Worm (Caenorhabditis elegans) whole organism, late embryonic: ENCODE measurements around the gene T24A6.1.

ENCODE experiments used
- F13H6.1 ChIP-seq: sonication (generic microtip); optimal IDR thresholded peaks from 2 replicates; lab custom pipeline; 2016; ENCODE audit warnings: missing genetic modification characterization, missing compliant biosample characterization
- K09A11.1 ChIP-seq: sonication (generic microtip); optimal IDR thresholded peaks from 2 replicates; lab custom pipeline; 2017; ENCODE audit warnings: antibody characterized with exemption, mild to moderate bottlenecking, missing genetic modification characterization, missing compliant biosample characterization; ENCODE audit not compliant: insufficient read depth
- ama-1 ChIP-seq: fragments of 150-350 bp; optimal IDR thresholded peaks from 2 replicates; lab custom pipeline; 2014
- ceh-31 ChIP-seq: sonication (generic microtip); optimal IDR thresholded peaks from 2 replicates; lab custom pipeline; 2016; ENCODE audit warnings: missing genetic modification characterization, missing compliant biosample characterization
- ceh-48 ChIP-seq: sonication (generic microtip); optimal IDR thresholded peaks from 2 replicates; lab custom pipeline; 2016; ENCODE audit warnings: missing genetic modification characterization, inconsistent platforms, missing compliant biosample characterization
- fkh-10 ChIP-seq: fragments of 150-350 bp; optimal IDR thresholded peaks from 2 replicates; lab custom pipeline; 2014; ENCODE audit warnings: missing biosample characterization, missing genetic modification reagents, missing genetic modification characterization
- hlh-15 ChIP-seq: sonication (generic microtip); optimal IDR thresholded peaks from 2 replicates; lab custom pipeline; 2016; ENCODE audit warnings: missing genetic modification characterization, missing compliant biosample characterization
- lin-11 ChIP-seq: fragments of 200-800 bp; sonication (Bioruptor generic); optimal IDR thresholded peaks from 2 replicates; lab custom pipeline; 2018; ENCODE audit warnings: mild to moderate bottlenecking, missing genetic modification characterization, missing compliant biosample characterization
- nfya-1 ChIP-seq: sonication (generic microtip); optimal IDR thresholded peaks from 2 replicates; lab custom pipeline; 2017; ENCODE audit warnings: missing genetic modification characterization, mild to moderate bottlenecking, missing compliant biosample characterization, antibody characterized with exemption, moderate library complexity
- nhr-11 ChIP-seq: fragments of 150-350 bp; optimal IDR thresholded peaks from 2 replicates; lab custom pipeline; 2014; ENCODE audit warnings: missing biosample characterization, missing genetic modification characterization
- nhr-232 ChIP-seq: sonication (generic microtip); optimal IDR thresholded peaks from 2 replicates; lab custom pipeline; 2016; ENCODE audit warnings: missing genetic modification characterization, missing compliant biosample characterization
- pax-1 ChIP-seq: fragments of 150-350 bp; optimal IDR thresholded peaks from 2 replicates; lab custom pipeline; 2014; ENCODE audit warnings: missing biosample characterization, missing genetic modification characterization
- ztf-16 ChIP-seq: sonication (generic microtip); optimal IDR thresholded peaks from 2 replicates; lab custom pipeline; 2017; ENCODE audit warnings: missing genetic modification characterization, missing compliant biosample characterization

ce11 chrV:3587633-3588032, 28.8 kb downstream of the T24A6.1 start:
- TF ChIP-seq ztf-16, result peak; percentile 15
- no peak for TF ChIP-seq ama-1 (lab: Kevin White, UChicago)
- peak; percentile 50 for TF ChIP-seq lin-11 (tag; lab: Kevin White, UChicago)
- peak; percentile 54 for TF ChIP-seq K09A11.1 (tag; lab: Kevin White, UChicago)
- no peak for TF ChIP-seq pax-1 (tag; lab: Kevin White, UChicago)
- peak; percentile 24 for TF ChIP-seq nfya-1 (tag; lab: Kevin White, UChicago)
- TF ChIP-seq nhr-232 (tag; lab: Kevin White, UChicago), result peak; percentile 56
- no peak for TF ChIP-seq nhr-11 (tag; lab: Kevin White, UChicago)
- no peak for TF ChIP-seq fkh-10 (GFP tag; lab: Kevin White, UChicago)
- peak; percentile 31 for TF ChIP-seq hlh-15
- peak; percentile 46 for TF ChIP-seq F13H6.1 (tag; lab: Kevin White, UChicago)
- TF ChIP-seq ceh-48 (tag; lab: Kevin White, UChicago), result peak; percentile 34
- peak; percentile 62 for TF ChIP-seq ceh-31
